Worm (Caenorhabditis elegans): Measurements from ENCODE around the gene T22B3.3.

T22B3.3 gene

ce11 chrIV:11735025-11735424 lies 31.4 kb upstream of the T22B3.3 start, which contains the start of gene K01A6.6:
Gene K01A6.6, plus strand, starts transcription at chrIV:11735325.
- no peak for TF ChIP-seq nhr-67 (tag; optimal IDR thresholded peaks at IDR 0.05)
- TF ChIP-seq elt-3 (tag; optimal IDR thresholded peaks at IDR 0.05), result no peak
- no peak for TF ChIP-seq snpc-4 (tag; optimal IDR thresholded peaks at IDR 0.05)
- TF ChIP-seq elt-2 (tag; optimal IDR thresholded peaks at IDR 0.05), result no peak
- no peak for TF ChIP-seq nhr-23 (tag; optimal IDR thresholded peaks at IDR 0.05)
- no peak for TF ChIP-seq nhr-76 (tag; optimal IDR thresholded peaks at IDR 0.05)
- no peak for TF ChIP-seq nhr-237 (tag; optimal IDR thresholded peaks at IDR 0.05)
- no peak for TF ChIP-seq ztf-11 (tag; optimal IDR thresholded peaks at IDR 0.05)
- TF ChIP-seq nhr-28 (tag; optimal IDR thresholded peaks at IDR 0.05), result no peak
- TF ChIP-seq ceh-9 (tag; optimal IDR thresholded peaks at IDR 0.05), result no peak
- TF ChIP-seq egl-27 (tag; optimal IDR thresholded peaks at IDR 0.05), result no peak
- TF ChIP-seq skn-1 (tag; optimal IDR thresholded peaks at IDR 0.05), result no peak

ce11 chrIV:11723255-11723654 lies 19.7 kb upstream of the T22B3.3 start:
- TF ChIP-seq pqm-1 (tag; optimal IDR thresholded peaks at IDR 0.05) (no peak), nhr-11 (tag; optimal IDR thresholded peaks at IDR 0.05) (no peak), nhr-43 (tag; optimal IDR thresholded peaks at IDR 0.05; ENCODE audit: poor library complexity, severe bottlenecking) (no peak), fkh-10 (GFP tag; optimal IDR thresholded peaks at IDR 0.05) (no peak), fos-1 (tag; optimal IDR thresholded peaks at IDR 0.05) (no peak), eor-1 (tag; optimal IDR thresholded peaks at IDR 0.05) (no peak), skn-1 (tag; optimal IDR thresholded peaks at IDR 0.05) (no peak), ceh-9 (tag; optimal IDR thresholded peaks at IDR 0.05) (no peak), jun-1 (tag; optimal IDR thresholded peaks at IDR 0.05) (no peak), nhr-67 (tag; optimal IDR thresholded peaks at IDR 0.05) (no peak), R02D3.7 (tag; optimal IDR thresholded peaks at IDR 0.05) (no peak)

DNA sequence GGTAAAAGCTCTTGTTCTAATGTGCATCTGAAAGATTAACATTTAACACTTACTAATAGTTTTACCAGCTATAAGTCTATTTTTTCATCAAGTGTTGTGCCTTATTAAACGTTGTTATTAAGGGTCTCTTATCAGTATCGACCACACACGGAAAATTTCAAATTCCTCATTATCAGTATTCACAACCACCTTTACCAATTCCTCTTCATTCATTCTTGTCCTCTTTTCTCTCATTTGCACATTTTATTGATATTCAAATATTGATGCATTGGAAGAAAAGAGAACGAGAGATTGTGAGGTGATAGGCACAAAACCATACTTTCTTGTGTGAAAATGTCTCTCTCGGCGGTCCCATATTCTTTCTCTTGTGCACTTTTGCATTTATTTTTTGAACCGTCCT lies 18.3 kb upstream of the T22B3.3 start:
- no peak for TF ChIP-seq nhr-25 (tag; optimal IDR thresholded peaks at IDR 0.05)
- TF ChIP-seq pqm-1 (tag; optimal IDR thresholded peaks at IDR 0.05), result peak; percentile 16
- TF ChIP-seq fkh-10 (GFP tag; optimal IDR thresholded peaks at IDR 0.05), result no peak
- TF ChIP-seq elt-2 (tag; optimal IDR thresholded peaks at IDR 0.05), result peak; percentile 65
- TF ChIP-seq pha-4 (tag; optimal IDR thresholded peaks at IDR 0.05), result peak; percentile 2
- no peak for TF ChIP-seq ZK546.5 (tag; optimal IDR thresholded peaks at IDR 0.05)
- TF ChIP-seq jun-1 (tag; optimal IDR thresholded peaks at IDR 0.05), result no peak
- TF ChIP-seq fkh-2 (tag; optimal IDR thresholded peaks at IDR 0.05), result no peak
- no peak for TF ChIP-seq elt-3 (tag; optimal IDR thresholded peaks at IDR 0.05)
- no peak for TF ChIP-seq ceh-9 (tag; optimal IDR thresholded peaks at IDR 0.05)
- TF ChIP-seq nhr-76 (tag; optimal IDR thresholded peaks at IDR 0.05), result no peak
- TF ChIP-seq mml-1 (tag; optimal IDR thresholded peaks at IDR 0.05), result no peak

- TF ChIP-seq ZK546.5 (tag; optimal IDR thresholded peaks at IDR 0.05), result no peak
- peak; percentile 8 for TF ChIP-seq nhr-25 (tag; optimal IDR thresholded peaks at IDR 0.05)
Observed at ce11 chrIV:11718653-11719052, 15.1 kb upstream of the T22B3.3 start.

ce11 chrIV:11717094-11717876 lies 13.7 kb upstream of the T22B3.3 start:
- TF ChIP-seq pha-4 (tag; optimal IDR thresholded peaks at IDR 0.05) (no peak), ceh-28 (tag; optimal IDR thresholded peaks at IDR 0.05) (no peak), nhr-237 (tag; optimal IDR thresholded peaks at IDR 0.05) (no peak), ama-1 (optimal IDR thresholded peaks at IDR 0.05) (no peak), lin-39 (tag; optimal IDR thresholded peaks at IDR 0.05) (no peak), nhr-25 (tag; optimal IDR thresholded peaks at IDR 0.05) (peak; percentile 20), hmg-11 (tag; optimal IDR thresholded peaks at IDR 0.05) (peak; percentile 19), fkh-10 (GFP tag; optimal IDR thresholded peaks at IDR 0.05) (peak; percentile 18), nhr-77 (tag; optimal IDR thresholded peaks at IDR 0.05) (no peak)

- TF ChIP-seq egl-5 (tag; optimal IDR thresholded peaks at IDR 0.05) (peak; percentile 70), elt-3 (tag; optimal IDR thresholded peaks at IDR 0.05) (no peak)
Observed at ce11 chrIV:11716414-11716813, 12.8 kb upstream of the T22B3.3 start.

All from whole organism, L3 larva.